Fruit fly (Drosophila melanogaster) whole organism, pupa: ENCODE results near the gene CG5810.

Experiments used
- CG10348 ChIP-seq: fragments of 200-800 bp; sonication (Bioruptor generic); IDR thresholded peaks from 2 replicates; pipeline ENCODE4 v1.3.6; 2022; ENCODE audit warnings: missing biosample characterization, missing genetic modification characterization
- CG12605 ChIP-seq: fragments of 200-800 bp; sonication (Bioruptor generic); IDR thresholded peaks from 2 replicates; pipeline ENCODE4 v1.3.6; 2022; ENCODE audit warnings: missing biosample characterization, missing genetic modification characterization
- CG13204 ChIP-seq: fragments of 200-800 bp; sonication (Bioruptor generic); optimal IDR thresholded peaks from 2 replicates; lab custom pipeline; 2018; ENCODE audit warnings: missing biosample characterization, mild to moderate bottlenecking, missing genetic modification characterization, moderate library complexity
- CG14655 ChIP-seq: fragments of 200-800 bp; sonication (Bioruptor generic); optimal IDR thresholded peaks from 3 replicates; lab custom pipeline; 2017; ENCODE audit warnings: mild to moderate bottlenecking, missing biosample characterization, missing genetic modification reagents, missing genetic modification characterization
- CG15710 ChIP-seq: fragments of 200-800 bp; sonication (Bioruptor generic); optimal IDR thresholded peaks from 2 replicates; lab custom pipeline; 2018; ENCODE audit warnings: missing biosample characterization, mild to moderate bottlenecking, missing genetic modification characterization, moderate library complexity
- CG17806 ChIP-seq: fragments of 200-800 bp; sonication (Bioruptor generic); optimal IDR thresholded peaks from 2 replicates; lab custom pipeline; 2018; ENCODE audit warnings: missing biosample characterization, mild to moderate bottlenecking, missing genetic modification characterization, moderate library complexity
- CG32121 ChIP-seq: fragments of 200-800 bp; sonication (Bioruptor generic); IDR thresholded peaks from 2 replicates; pipeline ENCODE4 v1.3.6; 2022; ENCODE audit warnings: missing biosample characterization, missing genetic modification characterization
- CG34367 ChIP-seq: fragments of 200-800 bp; sonication (Bioruptor generic); optimal IDR thresholded peaks from 2 replicates; lab custom pipeline; 2018; ENCODE audit warnings: missing biosample characterization, mild to moderate bottlenecking, missing genetic modification characterization
- CG4496 ChIP-seq: fragments of 200-800 bp; sonication (Bioruptor generic); IDR thresholded peaks from 3 replicates; pipeline ENCODE4 v1.3.6; 2022; ENCODE audit warnings: missing biosample characterization, missing genetic modification characterization
- CG8159 ChIP-seq: fragments of 200-800 bp; sonication (Bioruptor generic); optimal IDR thresholded peaks from 3 replicates; lab custom pipeline; 2018; ENCODE audit warnings: missing biosample characterization, mild to moderate bottlenecking, missing genetic modification characterization, moderate library complexity
- CG8301 ChIP-seq: fragments of 200-800 bp; sonication (Bioruptor generic); optimal IDR thresholded peaks from 2 replicates; lab custom pipeline; 2018; ENCODE audit warnings: missing biosample characterization, mild to moderate bottlenecking, missing genetic modification characterization
- CG9948 ChIP-seq: fragments of 200-800 bp; sonication (Bioruptor generic); optimal IDR thresholded peaks from 2 replicates; lab custom pipeline; 2018; ENCODE audit warnings: missing biosample characterization, mild to moderate bottlenecking, missing genetic modification characterization, moderate library complexity
- D1 ChIP-seq: fragments of 200-800 bp; sonication (Bioruptor generic); optimal IDR thresholded peaks from 2 replicates; lab custom pipeline; 2018; ENCODE audit warnings: missing biosample characterization, mild to moderate bottlenecking, missing genetic modification characterization, moderate library complexity
- EcR ChIP-seq: fragments of 200-800 bp; sonication (Bioruptor generic); optimal IDR thresholded peaks from 3 replicates; lab custom pipeline; 2019; ENCODE audit warnings: missing biosample characterization, missing genetic modification characterization, mild to moderate bottlenecking, moderate library complexity, missing genetic modification reagents
- Ets98B ChIP-seq: fragments of 200-800 bp; sonication (Bioruptor generic); IDR thresholded peaks from 2 replicates; pipeline ENCODE4 v1.3.6; 2022; ENCODE audit warnings: missing biosample characterization, missing genetic modification characterization
- Pif1A ChIP-seq: fragments of 200-800 bp; sonication (Bioruptor generic); optimal IDR thresholded peaks from 3 replicates; lab custom pipeline; 2016; ENCODE audit warnings: missing biosample characterization, missing genetic modification characterization
- Pif1B ChIP-seq: fragments of 200-800 bp; sonication (Bioruptor generic); optimal IDR thresholded peaks from 3 replicates; lab custom pipeline; 2016; ENCODE audit warnings: missing biosample characterization, missing genetic modification characterization
- Snoo ChIP-seq: fragments of 200-800 bp; sonication (Bioruptor generic); optimal IDR thresholded peaks from 3 replicates; lab custom pipeline; 2017; ENCODE audit warnings: missing biosample characterization, mild to moderate bottlenecking, missing genetic modification characterization, inconsistent platforms
- fd96Ca ChIP-seq: fragments of 200-800 bp; sonication (Bioruptor generic); IDR thresholded peaks from 3 replicates; pipeline ENCODE4 v1.3.6; 2022; ENCODE audit warnings: missing biosample characterization, missing genetic modification characterization
- gl ChIP-seq: fragments of 200-800 bp; sonication (Bioruptor generic); optimal IDR thresholded peaks from 2 replicates; lab custom pipeline; 2018; ENCODE audit warnings: missing biosample characterization, mild to moderate bottlenecking, missing genetic modification characterization
- rn ChIP-seq: fragments of 200-800 bp; sonication (Bioruptor generic); IDR thresholded peaks from 2 replicates; pipeline ENCODE4 v1.3.6; 2022; ENCODE audit warnings: missing biosample characterization, missing genetic modification characterization

The CG5810 gene

DNA sequence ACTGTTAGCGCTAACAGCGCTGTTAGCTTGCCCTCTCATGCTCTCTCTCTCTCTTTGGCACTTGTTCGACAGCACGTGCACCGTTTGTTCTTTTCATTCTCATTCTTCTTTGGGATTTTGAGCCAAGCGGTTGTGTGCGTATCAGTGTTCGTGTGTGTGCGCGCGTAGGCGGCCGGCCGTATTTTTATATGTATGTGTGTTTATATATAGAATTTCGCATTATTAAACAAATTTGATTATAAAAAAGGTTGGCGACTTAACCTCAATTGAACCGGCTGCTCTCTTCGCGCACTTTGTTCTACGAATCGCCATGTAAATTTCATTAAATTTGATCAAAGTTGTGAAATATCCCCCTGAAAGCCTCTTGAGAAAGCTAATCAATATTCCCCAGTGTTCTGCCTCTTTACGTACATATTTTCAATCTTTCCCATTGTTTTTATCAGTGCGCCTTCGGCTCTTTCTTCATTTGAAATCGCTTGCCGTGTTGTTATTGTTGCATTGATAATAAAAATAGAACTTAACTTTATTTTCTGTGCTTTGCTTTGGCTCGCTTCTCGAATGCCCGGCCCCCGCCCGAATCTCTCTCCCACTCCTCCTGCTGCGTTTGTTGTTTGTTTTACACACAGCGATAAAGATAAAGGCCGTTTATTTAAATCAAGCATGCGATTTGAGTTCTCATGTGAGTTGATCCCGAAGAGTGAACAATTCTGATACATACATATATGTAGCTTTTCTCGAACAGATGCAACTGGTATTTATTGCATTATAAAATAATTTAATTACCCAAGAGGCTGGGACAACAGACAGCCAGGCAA, 35.7 kb downstream of the CG5810 start:
- TF ChIP-seq CG8159 (tag; lab: Kevin White, UChicago) (no peak), CG34367 (tag; lab: Kevin White, UChicago) (no peak), Snoo (no peak), CG14655 (GFP tag; lab: Kevin White, UChicago) (peak; percentile 1), EcR (GFP tag; lab: Kevin White, UChicago) (peak; percentile 27), Pif1A (GFP tag; lab: Kevin White, UChicago) (no peak), CG4496 (GFP tag; lab: Robert Waterston, UW) (no peak), CG13204 (GFP tag; lab: Kevin White, UChicago) (no peak), Pif1B (GFP tag; lab: Kevin White, UChicago) (no peak)
- TF ChIP-seq, all 21 proteins: peak for 2

DNA sequence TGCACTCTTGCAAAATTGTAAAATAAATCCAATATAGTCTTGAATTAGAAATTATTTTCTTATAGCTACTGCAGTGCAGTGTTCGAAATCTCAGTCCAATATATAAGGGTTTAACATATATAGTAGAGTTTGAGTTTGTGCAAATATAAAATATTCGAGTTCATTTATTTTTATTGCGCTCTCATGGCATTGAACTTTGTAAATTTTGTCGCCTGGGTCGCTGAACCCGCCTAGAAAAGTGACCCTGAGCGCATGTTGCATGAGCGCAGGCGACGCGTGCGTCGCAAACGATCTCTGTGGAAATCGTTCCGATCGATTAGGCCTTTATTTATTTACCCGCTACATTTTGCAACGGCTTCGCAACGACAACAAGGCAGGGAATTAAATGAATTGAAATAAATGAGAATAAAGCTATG, 36.4 kb downstream of the CG5810 start:
- TF ChIP-seq Pif1B (GFP tag; lab: Kevin White, UChicago) (peak; percentile 63), CG4496 (GFP tag; lab: Robert Waterston, UW) (peak; percentile 50; the same call in 1 of the 3 replicates), D1 (no peak), CG9948 (tag; lab: Kevin White, UChicago) (peak; percentile 65), Pif1A (GFP tag; lab: Kevin White, UChicago) (peak; percentile 66), Ets98B (peak; percentile 53), EcR (GFP tag; lab: Kevin White, UChicago) (peak; percentile 89), gl (tag; lab: Kevin White, UChicago) (no peak), CG34367 (tag; lab: Kevin White, UChicago) (peak; percentile 57), Snoo (peak; percentile 14), CG8159 (tag; lab: Kevin White, UChicago) (peak; percentile 70), CG32121 (GFP tag; lab: Robert Waterston, UW) (peak; percentile 57), rn (GFP tag; lab: Robert Waterston, UW) (0 out of 2 replicates have a peak, but pooled peaks have one; percentile 24), CG10348 (GFP tag; lab: Robert Waterston, UW) (0 out of 2 replicates have a peak, but pooled peaks have one; percentile 27), CG15710 (tag; lab: Kevin White, UChicago) (peak; percentile 61), CG13204 (GFP tag; lab: Kevin White, UChicago) (no peak), CG17806 (tag; lab: Kevin White, UChicago) (peak; percentile 65), CG8301 (tag; lab: Kevin White, UChicago) (peak; percentile 58), CG12605 (GFP tag; lab: Robert Waterston, UW) (0 out of 2 replicates have a peak, but pooled peaks have one; percentile 36), fd96Ca (GFP tag; lab: Robert Waterston, UW) (peak; percentile 78), CG14655 (GFP tag; lab: Kevin White, UChicago) (peak; percentile 67)

DNA sequence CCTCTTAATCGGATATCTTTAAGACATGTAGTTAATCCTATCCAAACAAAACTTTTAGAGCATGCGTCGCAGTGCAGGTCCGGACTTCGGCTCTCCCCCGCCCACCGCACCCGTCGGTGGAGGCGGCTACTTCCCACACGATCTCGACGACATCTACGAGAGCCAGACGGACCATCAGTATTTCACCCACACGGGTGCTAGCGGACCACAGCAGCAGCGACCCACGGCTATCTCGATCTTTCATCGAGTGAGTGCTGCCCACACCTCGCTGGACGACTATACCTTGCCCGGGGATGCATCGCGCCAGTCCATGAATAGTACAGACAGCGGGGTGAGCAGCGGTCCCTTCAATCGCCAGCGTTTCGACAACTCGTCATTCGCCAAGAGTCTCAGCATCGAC, 38.0 kb downstream of the CG5810 start:
- TF ChIP-seq Pif1A (GFP tag; lab: Kevin White, UChicago) (no peak), CG32121 (GFP tag; lab: Robert Waterston, UW) (no peak), CG13204 (GFP tag; lab: Kevin White, UChicago) (no peak), CG14655 (GFP tag; lab: Kevin White, UChicago) (no peak), CG17806 (tag; lab: Kevin White, UChicago) (no peak), CG8159 (tag; lab: Kevin White, UChicago) (no peak)

DNA sequence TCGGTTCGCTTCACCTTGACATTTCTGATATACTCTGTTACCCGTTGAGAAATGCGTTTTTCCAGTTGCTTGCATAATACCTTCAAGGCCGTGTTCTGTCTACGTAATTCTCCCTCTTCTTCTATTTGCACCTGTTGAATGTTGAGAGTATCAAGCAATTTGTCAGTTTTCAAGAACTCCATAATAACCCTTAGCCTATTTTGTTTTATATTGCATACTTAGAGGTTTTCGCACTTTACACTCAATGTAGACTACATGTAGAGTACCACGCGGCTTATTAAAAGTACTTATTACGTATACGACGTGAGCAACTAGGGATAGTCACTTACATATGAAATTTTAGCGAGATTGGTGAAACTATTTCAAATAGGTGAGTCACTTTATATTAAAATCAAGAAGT, 39.6 kb downstream of the CG5810 start:
- TF ChIP-seq EcR (GFP tag; lab: Kevin White, UChicago) = peak; percentile 17
- no peak for TF ChIP-seq CG12605 (GFP tag; lab: Robert Waterston, UW)
- peak; percentile 25; the same call in 1 of the 3 replicates for TF ChIP-seq CG4496 (GFP tag; lab: Robert Waterston, UW)
- peak; percentile 0 for TF ChIP-seq CG14655 (GFP tag; lab: Kevin White, UChicago)
- TF ChIP-seq CG8159 (tag; lab: Kevin White, UChicago) = no peak
- TF ChIP-seq CG32121 (GFP tag; lab: Robert Waterston, UW) = no peak
- TF ChIP-seq, all 21 proteins: peak for 3

DNA sequence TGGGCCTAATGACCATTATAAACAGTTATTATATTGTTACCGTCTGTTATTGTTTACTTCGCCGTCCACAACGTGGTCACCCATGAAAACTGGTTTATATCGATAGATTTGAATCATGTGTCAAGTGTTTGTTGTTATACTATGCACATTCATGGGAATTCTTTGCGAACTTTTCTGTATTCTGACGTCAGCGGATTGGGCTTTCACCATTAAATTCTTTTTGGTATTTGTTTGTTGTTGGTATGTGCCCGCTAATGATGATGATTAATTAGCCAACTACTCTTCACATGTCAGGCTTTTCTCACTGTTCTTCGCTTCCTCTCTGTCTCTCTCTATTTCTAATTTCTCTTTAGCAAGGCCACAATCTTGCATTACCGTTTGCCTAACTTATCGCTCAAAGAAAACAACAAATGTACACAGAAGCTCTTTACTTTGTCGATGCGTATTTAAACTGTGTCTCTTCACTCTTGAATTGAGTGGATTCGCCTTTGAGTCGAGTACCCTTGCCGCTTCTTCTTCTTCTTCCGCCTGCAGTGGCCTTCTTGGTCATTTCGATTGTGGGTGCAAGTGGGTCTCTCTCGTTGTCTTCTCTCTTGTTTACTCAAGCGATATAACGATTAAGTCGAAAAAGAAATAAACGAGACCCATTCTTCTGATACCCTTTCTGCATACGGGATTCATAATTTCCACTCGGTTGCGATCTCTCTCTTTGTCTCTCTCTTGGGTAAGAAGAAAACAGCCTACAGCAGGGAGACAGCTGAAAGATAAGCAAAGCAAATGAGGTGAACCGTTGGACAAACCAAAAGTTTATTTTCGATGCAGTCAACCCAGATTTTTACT, 40.3 kb downstream of the CG5810 start:
- TF ChIP-seq CG8301 (tag; lab: Kevin White, UChicago) (no peak), Ets98B (peak; percentile 44; the same call in 1 of the 2 replicates), Pif1B (GFP tag; lab: Kevin White, UChicago) (no peak), CG12605 (GFP tag; lab: Robert Waterston, UW) (peak; percentile 61)
